Worm (Caenorhabditis elegans): ENCODE results near the gene C45B11.8.
A peak's percentile ranks its signal among the peaks of the same experiment; 100 is the strongest.

The C45B11.8 gene

DNA sequence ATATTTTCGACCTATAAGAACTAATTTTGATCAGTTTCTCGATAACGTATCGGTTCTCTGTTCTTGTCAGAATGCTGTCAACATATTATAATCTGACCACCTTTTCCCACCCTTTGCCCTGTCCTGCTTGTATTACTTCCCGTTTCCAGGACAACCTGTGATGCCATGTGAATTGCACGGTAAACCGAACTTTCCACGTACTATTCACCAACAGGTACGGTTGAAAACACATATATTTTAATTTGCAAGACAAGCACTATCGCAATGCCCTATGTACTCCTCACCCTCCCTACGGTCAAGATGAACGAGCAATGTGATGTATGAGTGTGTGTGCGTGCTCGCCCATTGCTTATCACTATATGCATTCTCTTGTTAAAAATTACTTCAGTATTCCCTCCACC is 31.4 kb upstream of the C45B11.8 start (continued):
- TF ChIP-seq php-3 (GFP tag; IDR thresholded peaks at IDR 0.05) (peak; percentile 45; the same call in 1 of the 2 replicates), ceh-20 (GFP tag; IDR thresholded peaks at IDR 0.05) (peak; percentile 22; the same call in 1 of the 2 replicates), ama-1 (optimal IDR thresholded peaks at IDR 0.05) (no peak), daf-16 (GFP tag; optimal IDR thresholded peaks at IDR 0.05) (no peak), daf-16 (tag; optimal IDR thresholded peaks at IDR 0.05) (peak; percentile 86), hlh-30 (tag; optimal IDR thresholded peaks at IDR 0.05; ENCODE audit: insufficient read depth) (no peak), arid-1 (GFP tag; conservative IDR thresholded peaks at IDR 0.05) (no peak), rbr-2 (tag; optimal IDR thresholded peaks at IDR 0.05) (no peak), fos-1 (tag; optimal IDR thresholded peaks at IDR 0.05) (no peak), hlh-11 (tag; optimal IDR thresholded peaks at IDR 0.05) (peak; percentile 86), nhr-6 (tag; optimal IDR thresholded peaks at IDR 0.05) (no peak), ctbp-1 (GFP tag; IDR thresholded peaks at IDR 0.05) (no peak), nhr-102 (tag; optimal IDR thresholded peaks at IDR 0.05) (peak; percentile 57), lin-29 (GFP tag; IDR thresholded peaks at IDR 0.05) (no peak), T20F7.1 (GFP tag; optimal IDR thresholded peaks at IDR 0.05) (peak; percentile 45), lsy-2 (tag; optimal IDR thresholded peaks at IDR 0.05) (no peak), zip-2 (tag; optimal IDR thresholded peaks at IDR 0.05) (no peak), duxl-1 (tag; optimal IDR thresholded peaks at IDR 0.05; ENCODE audit: poor library complexity) (no peak), cey-2 (tag; optimal IDR thresholded peaks at IDR 0.05; ENCODE audit: borderline replicate concordance, insufficient read depth) (no peak), egl-43 (GFP tag; IDR thresholded peaks at IDR 0.05) (no peak), nhr-41 (GFP tag; IDR thresholded peaks at IDR 0.05) (peak; percentile 69; the same call in 1 of the 2 replicates), lin-1 (GFP tag; IDR thresholded peaks at IDR 0.05) (no peak), Y5F2A.4 (GFP tag; optimal IDR thresholded peaks at IDR 0.05) (no peak), nhr-11 (tag; optimal IDR thresholded peaks at IDR 0.05) (no peak), pha-4 (GFP tag; IDR thresholded peaks at IDR 0.05) (no peak), pha-4 (tag; optimal IDR thresholded peaks at IDR 0.05) (no peak), dpl-1 (GFP tag; optimal IDR thresholded peaks at IDR 0.05) (no peak), mes-2 (tag; optimal IDR thresholded peaks at IDR 0.05; ENCODE audit: poor library complexity, severe bottlenecking) (no peak), ceh-28 (tag; optimal IDR thresholded peaks at IDR 0.05) (no peak), F10B5.3 (tag; optimal IDR thresholded peaks at IDR 0.05) (no peak), fkh-10 (GFP tag; optimal IDR thresholded peaks at IDR 0.05) (no peak), F49E8.2 (tag; optimal IDR thresholded peaks at IDR 0.05; ENCODE audit: borderline replicate concordance) (no peak)

DNA sequence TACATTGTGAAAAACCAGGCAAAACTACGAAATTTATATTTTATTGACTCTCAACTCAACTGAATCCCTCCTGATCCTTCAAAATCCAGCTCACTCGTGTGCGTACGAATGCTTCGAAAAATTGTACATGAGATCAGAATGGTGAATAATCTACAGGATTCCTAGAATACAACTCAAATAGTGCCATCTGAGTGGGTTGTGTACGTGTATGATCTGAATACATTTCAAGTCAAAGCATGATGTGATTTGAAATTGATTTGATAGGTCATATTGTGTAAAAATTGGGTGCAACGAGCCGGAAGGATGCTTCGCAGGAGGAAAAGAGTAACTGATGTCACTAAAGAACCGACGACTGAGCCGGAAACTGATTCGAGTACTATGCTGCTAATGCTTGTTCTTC is 29.8 kb upstream of the C45B11.8 start:
- TF ChIP-seq lin-38 (GFP tag; IDR thresholded peaks at IDR 0.05) (no peak), F10B5.3 (tag; optimal IDR thresholded peaks at IDR 0.05) (no peak), unc-130 (GFP tag; optimal IDR thresholded peaks at IDR 0.05) (no peak), madf-9 (GFP tag; conservative IDR thresholded peaks at IDR 0.05) (no peak), nhr-102 (tag; optimal IDR thresholded peaks at IDR 0.05) (no peak), pha-4 (GFP tag; IDR thresholded peaks at IDR 0.05) (no peak), pha-4 (tag; optimal IDR thresholded peaks at IDR 0.05) (no peak), spr-1 (tag; optimal IDR thresholded peaks at IDR 0.05) (no peak), Y5F2A.4 (GFP tag; optimal IDR thresholded peaks at IDR 0.05) (no peak), hlh-30 (tag; optimal IDR thresholded peaks at IDR 0.05; ENCODE audit: insufficient read depth) (no peak), daf-8 (GFP tag; IDR thresholded peaks at IDR 0.05) (no peak)

DNA sequence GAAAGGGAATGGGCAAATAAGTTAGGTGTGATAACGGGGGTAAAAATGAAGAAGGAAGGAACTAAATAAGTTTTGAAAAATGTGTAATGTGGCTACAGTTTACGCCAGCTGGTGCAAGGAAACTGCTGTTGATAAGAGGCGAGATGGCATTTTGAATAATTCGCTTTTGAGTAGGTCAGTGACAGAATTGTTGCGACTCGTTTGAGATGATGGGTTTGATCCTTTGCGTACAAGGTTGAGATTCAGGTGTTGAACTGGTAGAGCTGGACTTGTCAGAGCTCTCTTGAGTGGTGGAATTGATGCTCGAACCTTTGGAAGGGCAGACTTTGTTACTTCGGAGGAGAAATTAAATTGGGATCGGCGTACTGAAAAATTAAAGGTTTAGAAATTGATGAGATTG is 28.8 kb upstream of the C45B11.8 start:
- TF ChIP-seq php-3 (GFP tag; IDR thresholded peaks at IDR 0.05) (no peak), nhr-28 (tag; optimal IDR thresholded peaks at IDR 0.05) (peak; percentile 6), cey-2 (tag; optimal IDR thresholded peaks at IDR 0.05; ENCODE audit: borderline replicate concordance, insufficient read depth) (no peak)
